Fruit fly (Drosophila melanogaster): Measurements from ENCODE around the gene Fur1.

Gene Fur1

dm6 chr3R:25489116-25489515, 16.3 kb upstream of the Fur1 start (continued):
- TF ChIP-seq cg (GFP tag; optimal IDR thresholded peaks at IDR 0.05) (no peak), CG7357 (GFP tag; IDR thresholded peaks at IDR 0.05) (peak; percentile 30; the same call in 1 of the 3 replicates), CG4730 (GFP tag; IDR thresholded peaks at IDR 0.05) (peak; percentile 46; the same call in 1 of the 2 replicates), CG31441 (GFP tag; IDR thresholded peaks at IDR 0.05) (peak; percentile 78), NfI (GFP tag; optimal IDR thresholded peaks at IDR 0.05) (no peak), Oli (tag; optimal IDR thresholded peaks at IDR 0.05) (peak; percentile 44), CG8924 (tag; optimal IDR thresholded peaks at IDR 0.05) (peak; percentile 68), rib (GFP tag; IDR thresholded peaks at IDR 0.05) (no peak), Fer3 (tag; optimal IDR thresholded peaks at IDR 0.05) (peak; percentile 52), bsh (GFP tag; optimal IDR thresholded peaks at IDR 0.05) (peak in 1 of 2 experiments; percentile 68), lov (optimal IDR thresholded peaks at IDR 0.05) (no peak), lov (GFP tag; IDR thresholded peaks at IDR 0.05) (no peak), Mad (GFP tag; optimal IDR thresholded peaks at IDR 0.05) (no peak), kni (GFP tag; optimal IDR thresholded peaks at IDR 0.05) (peak; percentile 33), Meics (GFP tag; optimal IDR thresholded peaks at IDR 0.05) (peak; percentile 28), CG6175 (GFP tag; IDR thresholded peaks at IDR 0.05) (no peak), CG16813 (GFP tag; IDR thresholded peaks at IDR 0.05; ENCODE audit: partially characterized antibody) (no peak), Ada2b (GFP tag; IDR thresholded peaks at IDR 0.05) (peak; percentile 43; the same call in 1 of the 2 replicates), CG14710 (tag; optimal IDR thresholded peaks at IDR 0.05) (peak; percentile 69), Aef1 (GFP tag; IDR thresholded peaks at IDR 0.05) (peak; percentile 52; the same call in 2 of the 3 replicates), D19B (GFP tag; optimal IDR thresholded peaks at IDR 0.05) (no peak), MBD-R2 (GFP tag; IDR thresholded peaks at IDR 0.05) (no peak; the same call in 1 of the 2 replicates), D19A (tag; optimal IDR thresholded peaks at IDR 0.05) (peak; percentile 69), Ets65A (GFP tag) (peak; percentile 55), ttk (GFP tag; IDR thresholded peaks at IDR 0.05) (peak; percentile 67), so (GFP tag; IDR thresholded peaks at IDR 0.05) (peak; percentile 54; the same call in 1 of the 3 replicates), CG10543 (GFP tag; optimal IDR thresholded peaks at IDR 0.05) (peak; percentile 61), CG1602 (GFP tag; optimal IDR thresholded peaks at IDR 0.05) (peak; percentile 30), Hr78 (GFP tag; optimal IDR thresholded peaks at IDR 0.05) (peak in 1 of 2 experiments; percentile 81), CG6683 (GFP tag; optimal IDR thresholded peaks at IDR 0.05) (no peak), org-1 (GFP tag; optimal IDR thresholded peaks at IDR 0.05) (peak; percentile 35), CG1647 (GFP tag; optimal IDR thresholded peaks at IDR 0.05) (no peak), sqz (GFP tag; optimal IDR thresholded peaks at IDR 0.05) (peak; percentile 23), lab (GFP tag; optimal IDR thresholded peaks at IDR 0.05) (peak; percentile 72), NC2β (GFP tag; optimal IDR thresholded peaks at IDR 0.05) (no peak), zfh1 (GFP tag; IDR thresholded peaks at IDR 0.05) (peak; percentile 44; the same call in 1 of the 3 replicates), CG12236 (GFP tag; optimal IDR thresholded peaks at IDR 0.05) (no peak), Bdp1 (GFP tag; optimal IDR thresholded peaks at IDR 0.05) (no peak), toy (GFP tag; IDR thresholded peaks at IDR 0.05) (no peak), CG3838 (GFP tag; optimal IDR thresholded peaks at IDR 0.05) (no peak), CG10274 (GFP tag; optimal IDR thresholded peaks at IDR 0.05) (no peak), Dfd (GFP tag; optimal IDR thresholded peaks at IDR 0.05) (no peak), slp2 (GFP tag; optimal IDR thresholded peaks at IDR 0.05) (no peak), da (GFP tag; optimal IDR thresholded peaks at IDR 0.05) (no peak), kay (GFP tag; optimal IDR thresholded peaks at IDR 0.05) (peak; percentile 13), az2 (GFP tag; optimal IDR thresholded peaks at IDR 0.05) (peak; percentile 33), CG11504 (tag; optimal IDR thresholded peaks at IDR 0.05) (no peak), ato (GFP tag; IDR thresholded peaks at IDR 0.05; ENCODE audit: partially characterized antibody) (no peak), CG30403 (GFP tag; optimal IDR thresholded peaks at IDR 0.05) (peak; percentile 42), gem (tag; optimal IDR thresholded peaks at IDR 0.05) (peak; percentile 81), ro (GFP tag; IDR thresholded peaks at IDR 0.05) (peak; percentile 12; the same call in 1 of the 2 replicates)
